Worm (Caenorhabditis elegans): Measurements from ENCODE around the gene npp-18.

npp-18 gene

DNA sequence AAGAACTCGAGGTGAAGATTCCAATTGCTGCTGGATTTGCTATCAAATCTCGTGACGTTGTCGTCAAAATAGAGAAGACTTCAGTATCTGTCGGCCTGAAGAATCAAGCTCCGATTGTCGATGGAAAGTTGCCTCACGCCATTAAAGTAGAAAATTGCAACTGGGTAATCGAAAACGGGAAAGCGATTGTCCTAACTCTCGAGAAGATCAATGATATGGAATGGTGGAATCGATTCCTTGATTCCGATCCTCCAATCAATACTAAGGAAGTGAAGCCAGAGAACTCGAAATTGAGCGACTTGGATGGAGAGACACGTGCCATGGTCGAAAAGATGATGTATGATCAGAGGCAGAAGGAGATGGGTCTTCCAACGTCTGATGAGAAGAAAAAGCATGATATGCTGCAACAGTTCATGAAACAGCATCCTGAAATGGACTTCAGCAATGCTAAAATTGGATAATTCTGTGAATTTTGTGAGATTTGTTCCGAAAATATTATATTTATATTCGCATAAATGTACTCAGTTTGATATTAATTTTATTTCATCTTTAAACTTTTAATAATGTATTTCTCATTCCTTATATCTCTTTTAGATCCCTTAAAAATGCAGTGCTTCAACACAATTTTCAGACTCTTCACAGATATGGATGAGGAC is 45.6 kb downstream of the npp-18 start, which contains the start of gene dro-1:
Gene dro-1 (plus strand): TSS at position 606 of the 656 bp plus-strand sequence.
- TF ChIP-seq ZK546.5 (tag; optimal IDR thresholded peaks at IDR 0.05), result no peak
- TF ChIP-seq unc-39 (tag; optimal IDR thresholded peaks at IDR 0.05), result no peak
- TF ChIP-seq egl-27 (tag; optimal IDR thresholded peaks at IDR 0.05), result no peak
- no peak for TF ChIP-seq Y55F3AM.14 (GFP tag; optimal IDR thresholded peaks at IDR 0.05)
- TF ChIP-seq F13H6.1 (tag; optimal IDR thresholded peaks at IDR 0.05), result no peak
- TF ChIP-seq sem-4 (tag; optimal IDR thresholded peaks at IDR 0.05), result no peak
- TF ChIP-seq nhr-77 (tag; optimal IDR thresholded peaks at IDR 0.05), result no peak
- TF ChIP-seq nhr-21 (tag; optimal IDR thresholded peaks at IDR 0.05), result no peak
- TF ChIP-seq unc-55 (GFP tag; optimal IDR thresholded peaks at IDR 0.05), result no peak
- no peak for TF ChIP-seq elt-3 (tag; optimal IDR thresholded peaks at IDR 0.05)
- no peak for TF ChIP-seq nhr-12 (tag; optimal IDR thresholded peaks at IDR 0.05)
- no peak for TF ChIP-seq sma-3 (GFP tag; optimal IDR thresholded peaks at IDR 0.05)
- TF ChIP-seq gmeb-1 (tag; optimal IDR thresholded peaks at IDR 0.05), result no peak
- no peak for TF ChIP-seq ceh-82 (tag; optimal IDR thresholded peaks at IDR 0.05)
- TF ChIP-seq mdl-1 (tag; optimal IDR thresholded peaks at IDR 0.05), result no peak
- no peak for TF ChIP-seq R02D3.7 (tag; optimal IDR thresholded peaks at IDR 0.05)
- TF ChIP-seq ama-1 (optimal IDR thresholded peaks at IDR 0.05), result no peak
- TF ChIP-seq aly-2 (tag; optimal IDR thresholded peaks at IDR 0.05), result no peak
- no peak for TF ChIP-seq lin-39 (tag; optimal IDR thresholded peaks at IDR 0.05)

DNA sequence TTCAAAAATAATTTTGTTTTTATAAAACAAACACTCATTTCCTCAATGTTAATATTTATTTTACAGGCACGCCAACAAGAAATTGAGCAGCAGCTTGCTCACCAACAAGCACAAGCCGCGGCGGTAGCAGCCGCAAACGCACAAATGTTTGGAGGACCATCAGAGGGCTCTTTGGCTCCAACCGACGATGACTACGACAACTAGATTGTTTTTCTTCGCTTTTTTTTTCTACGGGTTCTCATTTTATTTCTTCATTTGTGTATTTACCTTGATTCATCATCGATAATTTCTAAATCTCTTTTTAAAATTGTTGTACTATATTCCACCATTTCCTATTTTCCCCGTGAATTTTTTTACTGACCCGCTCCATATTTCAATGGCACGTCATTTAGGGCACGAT is 46.5 kb downstream of the npp-18 start, which contains the start of gene ife-1:
Gene ife-1 (plus strand): TSS at position 301 of the 400 bp plus-strand sequence.
- TF ChIP-seq elt-1 (tag; optimal IDR thresholded peaks at IDR 0.05) (no peak), blmp-1 (tag; optimal IDR thresholded peaks at IDR 0.05; ENCODE audit: insufficient read depth) (no peak), egl-27 (tag; optimal IDR thresholded peaks at IDR 0.05) (no peak), dmd-4 (tag; optimal IDR thresholded peaks at IDR 0.05) (no peak), lin-39 (tag; optimal IDR thresholded peaks at IDR 0.05) (no peak), skn-1 (tag; optimal IDR thresholded peaks at IDR 0.05) (no peak), ceh-16 (tag; optimal IDR thresholded peaks at IDR 0.05) (no peak), nhr-25 (tag; optimal IDR thresholded peaks at IDR 0.05) (no peak), nhr-129 (tag; optimal IDR thresholded peaks at IDR 0.05) (no peak), unc-62 (GFP tag; optimal IDR thresholded peaks at IDR 0.05) (no peak), crh-2 (tag; optimal IDR thresholded peaks at IDR 0.05) (no peak), ztf-11 (tag; optimal IDR thresholded peaks at IDR 0.05) (no peak), nhr-237 (tag; optimal IDR thresholded peaks at IDR 0.05) (no peak), R02D3.7 (tag; optimal IDR thresholded peaks at IDR 0.05) (no peak)

DNA sequence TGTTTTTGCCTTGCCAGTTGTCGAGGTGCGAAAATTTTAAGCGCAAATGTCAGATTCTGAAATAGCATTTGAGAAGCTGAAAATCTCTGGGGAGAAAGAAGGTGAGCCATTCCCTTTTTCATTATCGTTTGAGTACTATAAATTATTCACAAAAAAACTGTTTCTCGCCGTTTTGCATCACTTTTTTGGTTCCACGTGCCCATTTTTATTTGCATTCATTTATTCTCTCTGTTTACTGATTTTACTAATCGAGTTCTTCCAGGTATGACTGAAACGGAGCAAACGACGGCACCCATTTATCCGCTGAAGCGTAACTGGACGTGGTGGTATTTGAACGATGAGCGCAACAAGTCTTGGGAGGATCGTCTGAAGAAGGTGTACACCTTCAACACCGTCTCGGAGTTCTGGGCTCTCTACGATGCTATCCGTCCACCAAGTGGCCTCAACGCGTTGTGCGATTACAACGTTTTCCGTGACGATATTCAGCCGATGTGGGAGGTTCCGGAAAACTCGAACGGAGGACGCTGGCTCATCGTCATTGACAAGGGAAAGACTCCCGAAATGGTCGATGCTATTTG is 47.0 kb downstream of the npp-18 start:
- TF ChIP-seq alr-1 (tag; optimal IDR thresholded peaks at IDR 0.05) (no peak), ztf-1 (GFP tag; conservative IDR thresholded peaks at IDR 0.05) (no peak), nhr-11 (tag; optimal IDR thresholded peaks at IDR 0.05) (no peak), nhr-23 (tag; optimal IDR thresholded peaks at IDR 0.05) (no peak), ceh-82 (tag; optimal IDR thresholded peaks at IDR 0.05) (no peak), unc-39 (tag; optimal IDR thresholded peaks at IDR 0.05) (no peak), F13H6.1 (tag; optimal IDR thresholded peaks at IDR 0.05) (no peak), mdl-1 (tag; optimal IDR thresholded peaks at IDR 0.05) (no peak), R02D3.7 (tag; optimal IDR thresholded peaks at IDR 0.05) (no peak), ama-1 (optimal IDR thresholded peaks at IDR 0.05) (no peak), nhr-6 (tag; optimal IDR thresholded peaks at IDR 0.05) (no peak), mbf-1 (tag; optimal IDR thresholded peaks at IDR 0.05) (no peak), zag-1 (tag; optimal IDR thresholded peaks at IDR 0.05) (no peak), nhr-25 (tag; optimal IDR thresholded peaks at IDR 0.05) (no peak), sma-9 (GFP tag; optimal IDR thresholded peaks at IDR 0.05) (no peak), sma-9 (tag; optimal IDR thresholded peaks at IDR 0.05) (no peak), nhr-77 (tag; optimal IDR thresholded peaks at IDR 0.05) (no peak)

Data from whole organism, L2 larva.